Fruit fly (Drosophila melanogaster) whole organism, prepupa: Measurements from ENCODE around the gene Alh.

Experiments used
- CG6854 ChIP-seq: fragments of 200-800 bp; sonication (Bioruptor generic); optimal IDR thresholded peaks from 2 replicates; lab custom pipeline; 2017; ENCODE audit warnings: missing biosample characterization, mild to moderate bottlenecking, missing genetic modification characterization
- Eip75B ChIP-seq: fragments of 200-800 bp; sonication (Bioruptor generic); optimal IDR thresholded peaks from 3 replicates; lab custom pipeline; 2016; ENCODE audit warnings: missing biosample characterization, missing genetic modification characterization
- Eip93F ChIP-seq: fragments of 200-800 bp; sonication (Bioruptor generic); optimal IDR thresholded peaks from 2 replicates; lab custom pipeline; 2016; ENCODE audit warnings: missing biosample characterization, mild to moderate bottlenecking, missing genetic modification characterization
- Gug ChIP-seq: fragments of 200-800 bp; sonication (Bioruptor generic); IDR thresholded peaks from 2 replicates; pipeline ENCODE4 v1.3.6; 2022; ENCODE audit warnings: missing biosample characterization, missing genetic modification characterization
- Hr39 ChIP-seq: fragments of 200-800 bp; sonication (Bioruptor generic); optimal IDR thresholded peaks from 2 replicates; lab custom pipeline; 2016; ENCODE audit warnings: missing biosample characterization, missing genetic modification characterization
- OdsH ChIP-seq: fragments of 200-800 bp; sonication (Bioruptor generic); optimal IDR thresholded peaks from 3 replicates; lab custom pipeline; 2016; ENCODE audit warnings: missing biosample characterization, missing genetic modification characterization
- dac ChIP-seq: fragments of 200-800 bp; sonication (Bioruptor generic); optimal IDR thresholded peaks from 2 replicates; lab custom pipeline; 2017; ENCODE audit warnings: missing biosample characterization, mild to moderate bottlenecking, missing genetic modification characterization
- fkh ChIP-seq: fragments of 200-800 bp; sonication (Bioruptor generic); optimal IDR thresholded peaks from 3 replicates; lab custom pipeline; 2017; ENCODE audit warnings: missing biosample characterization, mild to moderate bottlenecking, missing genetic modification characterization, moderate library complexity
- lz ChIP-seq: fragments of 200-800 bp; sonication (Bioruptor generic); optimal IDR thresholded peaks from 3 replicates; lab custom pipeline; 2016; ENCODE audit warnings: missing biosample characterization, missing genetic modification characterization
- net ChIP-seq: fragments of 200-800 bp; sonication (Bioruptor generic); optimal IDR thresholded peaks from 3 replicates; lab custom pipeline; 2016; ENCODE audit warnings: missing biosample characterization, missing genetic modification characterization

DNA sequence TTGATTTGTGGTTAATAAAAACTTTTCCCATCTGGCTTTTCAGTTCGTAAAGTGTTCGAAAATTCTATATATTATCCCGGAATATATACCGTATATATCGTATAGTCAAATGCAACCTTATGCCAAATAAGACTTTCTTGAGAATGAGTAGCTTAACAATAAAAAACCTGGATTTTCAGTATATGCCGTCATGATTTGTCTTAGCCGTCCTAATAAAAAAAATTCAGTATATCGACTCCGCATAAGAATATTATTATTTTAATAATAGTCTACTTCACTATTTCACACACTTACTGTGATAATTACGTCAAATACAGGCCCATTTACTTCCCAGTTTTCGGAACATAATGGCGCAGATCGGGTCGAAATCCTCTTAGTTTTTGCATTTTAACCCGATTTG lies 62.1 kb downstream of the Alh start, which contains the start of gene Mst84B:
- TF ChIP-seq Gug (GFP tag; lab: Robert Waterston, UW) = no peak
- TF ChIP-seq Hr39 (GFP tag; lab: Kevin White, UChicago) = no peak
- TF ChIP-seq fkh (GFP tag; lab: Kevin White, UChicago) = no peak
- TF ChIP-seq dac (GFP tag; lab: Kevin White, UChicago) = no peak
- TF ChIP-seq OdsH = no peak
- TF ChIP-seq net = no peak
- no peak for TF ChIP-seq Eip93F (GFP tag; lab: Kevin White, UChicago)
- TF ChIP-seq CG6854 (GFP tag; lab: Kevin White, UChicago) = no peak
- TF ChIP-seq lz (GFP tag; lab: Kevin White, UChicago) = no peak
- TF ChIP-seq Eip75B = no peak
